Worm (Caenorhabditis elegans): Measurements from ENCODE around the gene unc-41.

unc-41 gene

DNA sequence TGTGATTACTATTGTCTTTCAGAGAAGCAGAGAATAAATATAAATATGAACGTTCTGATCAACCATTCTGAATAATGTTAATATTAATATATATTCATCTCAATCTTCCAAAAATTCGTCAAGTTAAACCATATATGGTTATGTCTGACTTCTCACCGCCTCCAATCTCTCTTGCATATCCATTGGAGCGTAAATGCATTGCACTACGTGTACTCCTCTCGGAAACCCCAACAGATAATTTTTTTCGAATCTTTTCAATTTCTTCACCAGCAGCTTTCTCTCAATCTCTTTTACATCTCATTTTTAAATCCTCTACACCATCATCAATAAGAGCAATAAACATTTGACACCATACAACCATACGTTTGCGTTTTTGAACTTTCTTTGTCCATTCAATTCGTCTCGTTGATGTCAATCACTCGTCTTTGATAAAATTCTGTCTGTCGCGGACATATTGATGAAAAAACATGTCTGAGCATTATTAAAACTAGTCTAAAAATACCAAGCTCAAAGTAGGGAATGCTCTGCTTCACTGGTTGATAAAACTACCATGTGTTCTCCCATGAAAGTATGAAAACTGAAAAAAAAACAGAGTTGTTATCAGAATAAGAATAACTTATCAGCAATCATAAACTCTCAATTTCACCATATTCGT, 27.4 kb upstream of the unc-41 start (continued):
- no peak for TF ChIP-seq ztf-22 (GFP tag; optimal IDR thresholded peaks at IDR 0.05)
- no peak for TF ChIP-seq F57C9.4 (tag; optimal IDR thresholded peaks at IDR 0.05)
- peak; percentile 63 for TF ChIP-seq unc-62 (GFP tag; optimal IDR thresholded peaks at IDR 0.05)
- TF ChIP-seq akir-1 (GFP tag; optimal IDR thresholded peaks at IDR 0.05), result no peak
- peak; percentile 42 for TF ChIP-seq lsl-1 (GFP tag; optimal IDR thresholded peaks at IDR 0.05)
- TF ChIP-seq madf-8 (GFP tag; conservative IDR thresholded peaks at IDR 0.05), result peak; percentile 32
- TF ChIP-seq lsy-27 (tag; optimal IDR thresholded peaks at IDR 0.05; ENCODE audit: borderline replicate concordance, insufficient read depth), result no peak
- no peak for TF ChIP-seq Y56A3A.18 (GFP tag; IDR thresholded peaks at IDR 0.05)
- no peak for TF ChIP-seq F10E7.11 (tag; optimal IDR thresholded peaks at IDR 0.05)
- TF ChIP-seq hlh-12 (tag; optimal IDR thresholded peaks at IDR 0.05), result no peak
- TF ChIP-seq ztf-6 (GFP tag; IDR thresholded peaks at IDR 0.05), result no peak
- TF ChIP-seq F23B12.7 (tag; optimal IDR thresholded peaks at IDR 0.05; ENCODE audit: insufficient read depth), result peak; percentile 12
- no peak for TF ChIP-seq pbrm-1 (GFP tag; IDR thresholded peaks at IDR 0.05)
- peak; percentile 44 for TF ChIP-seq ZK185.1 (tag; optimal IDR thresholded peaks at IDR 0.05; ENCODE audit: poor library complexity, severe bottlenecking)
- TF ChIP-seq ztf-28 (GFP tag; IDR thresholded peaks at IDR 0.05), result no peak
- TF ChIP-seq nhr-80 (tag; optimal IDR thresholded peaks at IDR 0.05), result peak; percentile 81
- TF ChIP-seq fkh-3 (tag; optimal IDR thresholded peaks at IDR 0.05), result no peak
- TF ChIP-seq C06A6.2 (GFP tag; conservative IDR thresholded peaks at IDR 0.05), result no peak
- no peak for TF ChIP-seq ztf-3 (GFP tag; optimal IDR thresholded peaks at IDR 0.05)
- no peak for TF ChIP-seq sdz-38 (tag; optimal IDR thresholded peaks at IDR 0.05)
- TF ChIP-seq athp-1 (tag; optimal IDR thresholded peaks at IDR 0.05), result no peak
- no peak for TF ChIP-seq bed-2 (GFP tag; IDR thresholded peaks at IDR 0.05)

DNA sequence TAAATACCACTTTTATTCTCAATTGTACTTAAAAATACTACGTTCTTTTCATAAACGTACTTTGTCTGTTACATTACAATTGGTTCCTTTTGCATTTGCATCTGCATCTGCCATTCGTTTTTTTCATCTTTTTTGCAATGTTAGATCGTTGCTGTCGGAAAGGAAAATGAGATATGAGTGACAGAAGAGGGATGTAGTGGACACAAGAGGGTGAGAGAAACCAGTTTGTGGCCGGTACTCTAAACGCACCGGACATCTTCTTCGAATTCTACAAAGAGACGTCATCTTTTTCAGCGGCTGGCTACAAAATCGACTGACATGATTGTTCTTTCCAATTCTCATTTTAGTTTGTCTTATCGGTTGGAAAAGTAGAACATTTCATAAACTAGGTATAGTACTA, 26.7 kb upstream of the unc-41 start:
- TF ChIP-seq nfya-1 (tag; optimal IDR thresholded peaks at IDR 0.05; ENCODE audit: borderline replicate concordance, insufficient read depth) (no peak), ceh-27 (GFP tag; optimal IDR thresholded peaks at IDR 0.05) (peak; percentile 13), ztf-18 (tag; optimal IDR thresholded peaks at IDR 0.05) (no peak)

DNA sequence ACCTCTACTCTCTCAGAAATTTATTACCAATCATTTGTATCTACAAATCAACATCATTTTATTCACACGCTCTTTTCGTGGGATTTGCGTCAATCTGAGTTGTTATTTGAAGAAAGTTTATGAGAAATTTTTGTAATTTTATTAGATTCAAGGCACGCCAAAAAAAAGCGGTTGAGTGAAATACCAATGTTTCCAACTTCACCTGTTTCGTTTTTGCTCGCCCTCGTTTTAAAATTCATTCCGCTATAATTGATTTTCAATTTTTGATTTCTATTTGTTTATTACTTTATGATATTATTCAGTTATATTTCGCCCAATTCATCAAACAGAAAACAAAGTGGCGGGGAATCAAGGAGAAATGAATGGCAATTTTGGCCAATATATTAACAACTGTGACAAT, 24.7 kb upstream of the unc-41 start, which contains the start of gene K08H10.10:
K08H10.10 (plus strand) TSS at position 301 of the 400 bp plus-strand sequence.
- TF ChIP-seq lsl-1 (GFP tag; optimal IDR thresholded peaks at IDR 0.05) (no peak), cebp-1 (GFP tag; IDR thresholded peaks at IDR 0.05) (no peak), cebp-1 (tag; optimal IDR thresholded peaks at IDR 0.05) (no peak), F57A8.1 (GFP tag; optimal IDR thresholded peaks at IDR 0.05) (no peak), F10E7.11 (tag; optimal IDR thresholded peaks at IDR 0.05) (no peak)

DNA sequence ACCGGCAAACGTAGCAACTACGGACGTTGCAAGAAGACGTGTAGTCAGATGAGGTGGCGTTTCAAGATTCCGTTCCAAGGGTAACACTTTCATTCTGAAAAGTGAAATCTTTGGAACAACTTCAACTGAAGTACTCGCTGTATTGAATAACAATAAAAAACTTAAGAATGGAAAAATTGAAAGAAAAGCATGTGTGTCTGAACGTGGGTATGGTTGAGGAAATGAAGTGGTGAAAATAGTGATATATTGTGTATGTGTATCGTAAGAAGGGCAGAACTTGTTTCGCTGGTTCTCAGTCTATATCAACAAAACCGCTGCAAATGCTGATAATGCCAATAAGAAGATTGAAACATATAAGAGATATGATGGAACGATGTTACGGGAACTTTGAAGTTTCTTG, 19.8 kb upstream of the unc-41 start, which contains the start of gene K08H10.6:
K08H10.6 (minus strand) TSS at position 101 of the 400 bp plus-strand sequence.
- TF ChIP-seq chd-7 (tag; optimal IDR thresholded peaks at IDR 0.05), result no peak
- no peak for TF ChIP-seq bed-2 (GFP tag; IDR thresholded peaks at IDR 0.05)
- no peak for TF ChIP-seq tbp1 (GFP tag; optimal IDR thresholded peaks at IDR 0.05)
- no peak for TF ChIP-seq snpc-3.4 (tag; optimal IDR thresholded peaks at IDR 0.05)
- TF ChIP-seq repo-1 (tag; optimal IDR thresholded peaks at IDR 0.05), result no peak
- no peak for TF ChIP-seq ama-1 (optimal IDR thresholded peaks at IDR 0.05)
- TF ChIP-seq ama-1 (GFP tag; optimal IDR thresholded peaks at IDR 0.05), result no peak
- no peak for TF ChIP-seq F23B12.7 (tag; optimal IDR thresholded peaks at IDR 0.05; ENCODE audit: insufficient read depth)
- TF ChIP-seq athp-1 (tag; optimal IDR thresholded peaks at IDR 0.05), result no peak
- TF ChIP-seq zim-3 (tag; optimal IDR thresholded peaks at IDR 0.05), result no peak
- no peak for TF ChIP-seq hlh-12 (tag; optimal IDR thresholded peaks at IDR 0.05)
- no peak for TF ChIP-seq pbrm-1 (GFP tag; IDR thresholded peaks at IDR 0.05)
- TF ChIP-seq K11D2.4 (GFP tag; IDR thresholded peaks at IDR 0.05), result no peak
- TF ChIP-seq him-1 (tag; optimal IDR thresholded peaks at IDR 0.05), result no peak
- TF ChIP-seq nhr-179 (tag; optimal IDR thresholded peaks at IDR 0.05), result no peak
- TF ChIP-seq attf-5 (GFP tag; optimal IDR thresholded peaks at IDR 0.05), result no peak
- no peak for TF ChIP-seq somi-1 (GFP tag; optimal IDR thresholded peaks at IDR 0.05)
- no peak for TF ChIP-seq Y79H2A.3 (GFP tag; conservative IDR thresholded peaks at IDR 0.05)

All from whole organism, young adult.